Fruit fly (Drosophila melanogaster) whole organism, adult: ENCODE results near the gene IscU.

Experiments
- CG12768 ChIP-seq: fragments of 200-800 bp; sonication (Bioruptor generic); optimal IDR thresholded peaks from 2 replicates; lab custom pipeline; 2017; ENCODE audit warnings: missing biosample characterization, missing genetic modification characterization, mild to moderate bottlenecking, moderate library complexity, missing genetic modification reagents
- CG14711 ChIP-seq: fragments of 200-800 bp; sonication (Bioruptor generic); optimal IDR thresholded peaks from 2 replicates; lab custom pipeline; 2018; ENCODE audit warnings: missing biosample characterization, mild to moderate bottlenecking, missing genetic modification characterization, moderate library complexity
- CG1620 ChIP-seq: fragments of 200-800 bp; sonication (Bioruptor generic); optimal IDR thresholded peaks from 2 replicates; lab custom pipeline; 2016; ENCODE audit warnings: missing biosample characterization, missing genetic modification characterization
- CG5204 ChIP-seq: fragments of 200-800 bp; sonication (Bioruptor generic); optimal IDR thresholded peaks from 2 replicates; lab custom pipeline; 2016; ENCODE audit warnings: missing biosample characterization, missing genetic modification characterization
- Clk ChIP-seq: fragments of 200-800 bp; sonication (Bioruptor generic); optimal IDR thresholded peaks from 2 replicates; lab custom pipeline; 2017; ENCODE audit warnings: missing biosample characterization, missing genetic modification characterization
- Crg-1 ChIP-seq: fragments of 200-800 bp; sonication (Bioruptor generic); optimal IDR thresholded peaks from 2 replicates; lab custom pipeline; 2016; ENCODE audit warnings: missing biosample characterization, missing genetic modification characterization
- Mnt ChIP-seq: fragments of 200-800 bp; sonication (Bioruptor generic); optimal IDR thresholded peaks from 2 replicates; lab custom pipeline; 2016; ENCODE audit warnings: missing biosample characterization, mild to moderate bottlenecking, missing genetic modification characterization
- bab1 ChIP-seq: fragments of 200-800 bp; sonication (Bioruptor generic); optimal IDR thresholded peaks from 3 replicates; lab custom pipeline; 2019; ENCODE audit warnings: missing biosample characterization, mild to moderate bottlenecking, missing genetic modification characterization, moderate library complexity
- cnc ChIP-seq, 2 experiments: fragments of >200 bp; optimal IDR thresholded peaks; 2 replicates each; lab custom pipeline; 2017
- kay ChIP-seq: fragments of 200-800 bp; sonication (Bioruptor generic); peaks from one replicate; lab custom pipeline; 2016; ENCODE audit warnings: missing biosample characterization, missing genetic modification characterization, borderline replicate concordance
- tj ChIP-seq: fragments of 200-800 bp; sonication (Bioruptor generic); optimal IDR thresholded peaks from 3 replicates; lab custom pipeline; 2017; ENCODE audit warnings: missing biosample characterization, mild to moderate bottlenecking, missing genetic modification characterization, moderate library complexity
- toe ChIP-seq: fragments of 200-800 bp; sonication (Bioruptor generic); optimal IDR thresholded peaks from 2 replicates; lab custom pipeline; 2016; ENCODE audit warnings: missing biosample characterization, missing genetic modification characterization

DNA sequence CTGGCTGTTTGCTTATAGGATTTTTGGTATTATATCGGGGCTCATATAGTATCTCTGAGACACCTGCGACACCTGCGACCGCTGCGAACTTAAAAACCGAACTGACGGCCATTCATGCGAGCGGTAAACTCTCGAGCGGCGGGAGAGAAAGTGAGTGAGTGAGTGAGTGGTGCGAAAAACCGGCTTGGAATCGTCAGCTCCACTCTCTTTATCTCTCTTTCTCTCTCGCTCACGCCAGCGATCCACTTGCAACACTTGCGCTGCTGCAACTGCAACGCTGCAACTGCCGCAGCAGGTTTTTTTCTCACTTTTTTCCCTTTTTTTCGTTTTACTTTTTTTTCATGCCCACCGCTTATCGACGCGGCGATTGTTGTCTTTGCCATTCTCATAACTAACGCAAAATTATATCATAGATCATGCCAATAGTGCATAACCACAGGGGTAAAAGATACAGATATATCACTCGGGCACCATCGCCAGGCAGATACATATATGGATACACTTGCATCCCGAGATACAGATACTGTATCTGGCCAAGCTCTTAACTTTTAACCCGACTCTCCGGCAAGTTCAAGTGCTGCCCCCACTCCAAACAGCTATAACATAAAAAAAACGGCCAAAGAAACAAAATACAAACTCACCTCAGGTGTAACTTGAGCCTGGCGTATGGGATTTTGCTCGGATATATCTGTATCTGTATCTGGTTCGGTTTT is 31.4 kb downstream of the IscU start:
- no peak for TF ChIP-seq CG1620 (GFP tag; lab: Kevin White, UChicago)
- TF ChIP-seq Clk (GFP tag; lab: Kevin White, UChicago), result no peak
- TF ChIP-seq CG5204 (GFP tag; lab: Kevin White, UChicago), result no peak
- TF ChIP-seq bab1 (GFP tag; lab: Kevin White, UChicago), result no peak
- no peak for TF ChIP-seq tj (GFP tag; lab: Kevin White, UChicago)
- no peak for TF ChIP-seq cnc (optimal IDR thresholded peaks at IDR 0.05; lab: Kevin White, UChicago)
- TF ChIP-seq kay (GFP tag; lab: Kevin White, UChicago), result no peak
- no peak for TF ChIP-seq toe (GFP tag; lab: Kevin White, UChicago)
- no peak for TF ChIP-seq Mnt (GFP tag; lab: Kevin White, UChicago)
- no peak for TF ChIP-seq CG12768 (GFP tag; lab: Kevin White, UChicago)
- no peak for TF ChIP-seq Crg-1 (GFP tag; lab: Kevin White, UChicago)
- TF ChIP-seq CG14711 (tag; lab: Kevin White, UChicago), result no peak
